Fruit fly (Drosophila melanogaster) whole organism: ENCODE measurements around the gene CG32986.

ENCODE experiments used
- CG8478 ChIP-seq: fragments of >200 bp; optimal IDR thresholded peaks from 2 replicates; lab custom pipeline; 2018; ENCODE audit warnings: inconsistent platforms
- Dll ChIP-seq: fragments of >200 bp; optimal IDR thresholded peaks from 2 replicates; lab custom pipeline; 2017
- EcR ChIP-seq, 2 experiments: fragments of >200 bp; optimal IDR thresholded peaks; 2 replicates each; lab custom pipeline; 2017; ENCODE audit warnings: missing biosample characterization in 2 of 2, missing genetic modification characterization in 2 of 2, missing genetic modification reagents in 2 of 2
- pan ChIP-seq: fragments of >200 bp; optimal IDR thresholded peaks from 2 replicates; lab custom pipeline; 2017
- psq ChIP-seq: fragments of >200 bp; optimal IDR thresholded peaks from 2 replicates; lab custom pipeline; 2017
- usp ChIP-seq: fragments of >200 bp; optimal IDR thresholded peaks from 2 replicates; lab custom pipeline; 2017; ENCODE audit warnings: missing biosample characterization, missing genetic modification characterization, mixed read lengths

Gene CG32986

dm6 chr2L:8843593-8843992, 19.0 kb upstream of the CG32986 start:
- no peak for TF ChIP-seq pan
- no peak for TF ChIP-seq psq
- no peak for TF ChIP-seq Dll (lab: Kevin White, UChicago)
- no peak for TF ChIP-seq CG8478 (lab: Kevin White, UChicago)

- TF ChIP-seq Dll (lab: Kevin White, UChicago): no peak
- TF ChIP-seq pan: no peak
- TF ChIP-seq psq: no peak
- TF ChIP-seq usp (GFP tag; lab: Kevin White, UChicago): no peak
- no peak for TF ChIP-seq CG8478 (lab: Kevin White, UChicago)
- no peak for TF ChIP-seq EcR (GFP tag; optimal IDR thresholded peaks at IDR 0.05; lab: Kevin White, UChicago)
Measured at dm6 chr2L:8844693-8845092, 17.9 kb upstream of the CG32986 start.

dm6 chr2L:8845931-8846330, 16.6 kb upstream of the CG32986 start:
- no peak for TF ChIP-seq pan
- no peak for TF ChIP-seq usp (GFP tag; lab: Kevin White, UChicago)
- TF ChIP-seq CG8478 (lab: Kevin White, UChicago): no peak
- TF ChIP-seq EcR (GFP tag; optimal IDR thresholded peaks at IDR 0.05; lab: Kevin White, UChicago): no peak
- no peak for TF ChIP-seq Dll (lab: Kevin White, UChicago)
- no peak for TF ChIP-seq psq

dm6 chr2L:8846726-8847554, 15.6 kb upstream of the CG32986 start:
- TF ChIP-seq pan: no peak
- no peak for TF ChIP-seq EcR (GFP tag; optimal IDR thresholded peaks at IDR 0.05; lab: Kevin White, UChicago)
- TF ChIP-seq psq: no peak
- no peak for TF ChIP-seq CG8478 (lab: Kevin White, UChicago)
- TF ChIP-seq Dll (lab: Kevin White, UChicago): no peak
- no peak for TF ChIP-seq usp (GFP tag; lab: Kevin White, UChicago)

DNA sequence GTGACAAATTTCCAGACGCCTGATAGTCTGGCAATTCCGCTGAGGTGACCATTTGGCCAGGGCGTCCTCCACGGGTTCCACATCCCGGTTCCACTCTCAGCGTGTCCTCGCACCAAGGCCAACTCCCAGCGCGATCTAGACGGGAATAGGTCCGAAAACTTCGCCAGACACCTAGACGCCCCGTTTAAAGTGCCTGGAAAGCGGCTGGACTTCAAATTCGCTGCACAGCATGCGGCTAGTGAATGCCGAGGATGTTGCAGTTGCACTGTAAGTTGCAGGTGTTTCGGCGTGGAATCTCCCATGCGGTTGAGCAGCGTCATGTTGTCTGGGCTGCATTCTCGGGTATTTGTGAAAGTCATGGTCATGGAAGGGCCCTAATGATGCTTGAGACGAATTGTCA, 13.4 kb upstream of the CG32986 start:
- TF ChIP-seq psq (no peak), pan (no peak), EcR (GFP tag; optimal IDR thresholded peaks at IDR 0.05; lab: Kevin White, UChicago) (no peak), usp (GFP tag; lab: Kevin White, UChicago) (no peak), CG8478 (lab: Kevin White, UChicago) (no peak), Dll (lab: Kevin White, UChicago) (no peak)

DNA sequence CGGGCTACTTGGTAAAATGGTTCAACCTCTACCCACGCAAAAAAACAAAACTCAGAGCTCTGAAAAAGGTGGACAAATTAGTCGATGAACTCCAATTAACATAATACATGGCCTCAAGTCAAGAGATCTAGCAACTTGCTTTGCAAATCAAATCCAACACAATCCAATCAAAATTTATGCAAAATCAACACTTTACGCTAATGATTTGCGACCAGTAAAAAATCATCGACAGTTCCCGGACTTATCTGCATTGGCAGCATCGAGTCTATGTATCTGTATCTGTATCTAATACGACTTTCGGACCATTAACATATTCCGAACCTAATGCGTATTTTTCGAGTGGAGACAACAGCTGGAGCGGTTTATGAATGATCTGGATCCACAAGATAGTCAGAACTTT, 11.5 kb upstream of the CG32986 start:
- no peak for TF ChIP-seq pan
- TF ChIP-seq usp (GFP tag; lab: Kevin White, UChicago): no peak
- TF ChIP-seq CG8478 (lab: Kevin White, UChicago): no peak
- no peak for TF ChIP-seq psq
- TF ChIP-seq Dll (lab: Kevin White, UChicago): no peak
- TF ChIP-seq EcR (GFP tag; optimal IDR thresholded peaks at IDR 0.05; lab: Kevin White, UChicago): no peak

- TF ChIP-seq Dll (lab: Kevin White, UChicago) (no peak), pan (no peak), EcR (GFP tag; optimal IDR thresholded peaks at IDR 0.05; lab: Kevin White, UChicago) (no peak), usp (GFP tag; lab: Kevin White, UChicago) (no peak), psq (no peak), CG8478 (lab: Kevin White, UChicago) (no peak)
Measured at dm6 chr2L:8852235-8852634, 10.3 kb upstream of the CG32986 start.

dm6 chr2L:8855482-8855881, 7.1 kb upstream of the CG32986 start:
- no peak for TF ChIP-seq EcR (GFP tag; optimal IDR thresholded peaks at IDR 0.05; lab: Kevin White, UChicago)
- no peak for TF ChIP-seq Dll (lab: Kevin White, UChicago)
- no peak for TF ChIP-seq pan
- no peak for TF ChIP-seq CG8478 (lab: Kevin White, UChicago)
- TF ChIP-seq psq: no peak
- no peak for TF ChIP-seq usp (GFP tag; lab: Kevin White, UChicago)

DNA sequence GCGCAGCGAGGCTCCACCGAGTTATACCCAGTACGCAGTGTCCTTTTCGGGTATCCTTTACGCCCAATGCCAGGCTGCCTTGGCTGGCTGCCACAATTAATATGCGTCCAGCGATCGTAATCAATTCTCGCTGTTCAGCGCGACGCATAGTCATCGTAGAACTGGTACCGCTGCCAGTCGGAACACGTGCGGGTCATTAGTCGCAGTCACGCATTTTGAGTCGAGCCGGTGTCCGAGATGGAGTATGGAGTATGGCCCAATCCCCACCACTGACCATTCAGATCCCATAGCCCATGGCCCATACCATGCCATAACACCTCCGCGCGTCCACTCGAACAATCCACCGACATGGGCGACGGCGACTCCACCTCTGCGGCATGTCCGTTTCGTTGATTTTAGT, 4.8 kb upstream of the CG32986 start:
- TF ChIP-seq Dll (lab: Kevin White, UChicago): no peak
- no peak for TF ChIP-seq usp (GFP tag; lab: Kevin White, UChicago)
- TF ChIP-seq psq: no peak
- no peak for TF ChIP-seq EcR (GFP tag; optimal IDR thresholded peaks at IDR 0.05; lab: Kevin White, UChicago)
- no peak for TF ChIP-seq pan
- TF ChIP-seq CG8478 (lab: Kevin White, UChicago): no peak

DNA sequence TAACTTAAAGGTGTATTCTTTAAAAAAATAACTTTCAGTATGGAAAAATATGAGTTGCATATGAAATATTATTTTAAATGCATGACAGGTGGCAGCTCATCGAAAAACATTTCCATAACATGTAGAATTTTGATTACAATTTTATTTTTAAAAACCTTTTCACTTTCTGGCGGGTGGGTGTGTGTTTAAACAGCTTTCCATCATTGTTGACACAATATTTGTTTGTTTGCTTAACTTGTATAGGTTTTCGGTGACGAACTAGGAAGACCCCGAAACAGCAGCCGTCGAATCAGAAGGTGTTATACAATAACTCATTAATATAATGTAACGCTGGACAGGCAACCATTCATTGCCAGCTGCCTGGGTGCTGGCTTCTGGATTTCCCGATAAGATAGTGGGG, 2.7 kb upstream of the CG32986 start:
- TF ChIP-seq Dll (lab: Kevin White, UChicago) (no peak), usp (GFP tag; lab: Kevin White, UChicago) (no peak), CG8478 (lab: Kevin White, UChicago) (no peak), EcR (GFP tag; optimal IDR thresholded peaks at IDR 0.05; lab: Kevin White, UChicago) (no peak), pan (no peak)

DNA sequence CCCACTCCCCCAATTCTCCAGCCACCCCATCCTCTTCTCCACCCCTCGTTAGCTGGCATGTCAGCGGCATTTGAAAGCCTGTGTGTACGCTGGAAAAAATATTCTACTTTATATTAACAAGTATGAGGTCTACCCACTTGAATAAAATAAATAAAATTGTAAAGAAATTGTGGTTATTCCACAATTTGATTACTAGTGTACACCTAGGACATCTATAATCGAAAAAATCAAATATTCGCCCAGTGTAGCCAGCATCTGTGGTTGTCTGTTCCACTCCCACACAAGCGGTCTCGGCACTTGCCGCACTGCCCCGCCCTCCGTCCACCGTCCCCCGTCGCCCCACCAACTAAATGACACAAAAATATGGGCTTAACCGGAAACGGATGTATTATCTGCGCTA, 1.8 kb upstream of the CG32986 start:
- TF ChIP-seq usp (GFP tag; lab: Kevin White, UChicago) (no peak), psq (no peak), EcR (GFP tag; optimal IDR thresholded peaks at IDR 0.05; lab: Kevin White, UChicago) (no peak), Dll (lab: Kevin White, UChicago) (no peak), CG8478 (lab: Kevin White, UChicago) (no peak), pan (no peak)

- no peak for TF ChIP-seq Dll (lab: Kevin White, UChicago)
- no peak for TF ChIP-seq psq
- TF ChIP-seq usp (GFP tag; lab: Kevin White, UChicago): no peak
- no peak for TF ChIP-seq pan
- TF ChIP-seq CG8478 (lab: Kevin White, UChicago): no peak
- TF ChIP-seq EcR (GFP tag; optimal IDR thresholded peaks at IDR 0.05; lab: Kevin White, UChicago): no peak
Measured at dm6 chr2L:8863511-8863910, 935 bp downstream of the CG32986 start, which contains the start of gene CG32987. Gene CG32987, plus strand, starts transcription at chr2L:8863811.
